Fruit fly (Drosophila melanogaster): ENCODE measurements around the gene TrxT.

Gene TrxT

DNA sequence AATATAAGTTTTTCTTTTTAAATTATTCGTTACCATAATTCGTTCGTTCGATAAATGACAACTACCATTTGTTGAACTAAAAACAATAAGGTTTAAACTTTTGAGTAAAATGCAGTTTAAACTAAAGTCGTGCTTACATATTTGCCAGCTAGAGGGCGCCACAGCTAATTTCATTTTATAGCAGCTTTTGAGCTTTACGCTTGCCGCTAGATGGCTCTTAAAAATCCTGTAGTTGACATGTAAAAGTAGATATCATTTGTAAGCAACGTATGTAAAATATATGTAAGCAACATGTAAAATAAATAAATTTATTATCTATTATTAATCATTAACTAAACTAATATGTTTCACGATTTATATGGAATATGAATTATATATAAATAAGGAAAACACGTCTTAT is 22.0 kb downstream of the TrxT start (continued):
- TF ChIP-seq pzg (GFP tag; optimal IDR thresholded peaks at IDR 0.05) (no peak), Med (GFP tag) (peak; percentile 46), stwl (tag; optimal IDR thresholded peaks at IDR 0.05) (peak; percentile 37), ap (GFP tag; IDR thresholded peaks at IDR 0.05) (no peak), knrl (GFP tag; IDR thresholded peaks at IDR 0.05; ENCODE audit: partially characterized antibody) (peak; percentile 33; the same call in 1 of the 3 replicates)

DNA sequence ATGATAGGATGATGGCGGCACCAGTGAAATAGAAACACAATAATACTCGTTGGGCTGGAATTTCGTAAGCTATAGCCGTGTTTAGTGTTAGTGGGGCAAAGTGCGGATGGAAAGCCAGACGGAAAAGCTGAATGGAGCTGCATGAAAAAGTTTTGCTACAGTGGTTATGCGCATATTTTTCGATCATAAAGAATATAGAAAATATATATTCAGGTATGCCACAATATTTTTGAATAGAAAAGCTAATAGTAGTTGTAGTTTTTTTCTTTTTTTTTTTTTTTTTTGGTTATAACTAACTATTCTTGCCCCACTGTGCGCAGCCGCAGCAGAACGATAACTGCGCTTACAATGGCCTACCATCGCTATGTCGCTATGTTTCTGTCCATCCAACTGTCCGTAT is 25.2 kb downstream of the TrxT start:
- peak; percentile 18; the same call in 1 of the 2 replicates for TF ChIP-seq CG10366 (GFP tag; IDR thresholded peaks at IDR 0.05)
- TF ChIP-seq Xrp1 (GFP tag; IDR thresholded peaks at IDR 0.05): 0 out of 2 replicates have a peak, but pooled peaks have one; percentile 12
- TF ChIP-seq vvl (GFP tag; IDR thresholded peaks at IDR 0.05): peak; percentile 46
- TF ChIP-seq Usf (GFP tag; optimal IDR thresholded peaks at IDR 0.05): no peak
- peak; percentile 17 for TF ChIP-seq CG4820 (GFP tag; optimal IDR thresholded peaks at IDR 0.05)
- TF ChIP-seq lmd (GFP tag; IDR thresholded peaks at IDR 0.05): 0 out of 2 replicates have a peak, but pooled peaks have one; percentile 16
- peak; percentile 3 for TF ChIP-seq Sox102F (GFP tag; optimal IDR thresholded peaks at IDR 0.05)
- no peak for TF ChIP-seq CG13123 (GFP tag; optimal IDR thresholded peaks at IDR 0.05)
- peak; percentile 15 for TF ChIP-seq grau (tag; optimal IDR thresholded peaks at IDR 0.05)
- peak; percentile 8 for TF ChIP-seq CG15269 (tag; optimal IDR thresholded peaks at IDR 0.05)
- TF ChIP-seq vfl (GFP tag; optimal IDR thresholded peaks at IDR 0.05): no peak
- peak; percentile 3 for TF ChIP-seq CG5245 (GFP tag; optimal IDR thresholded peaks at IDR 0.05)
- no peak for TF ChIP-seq CG1602 (GFP tag; optimal IDR thresholded peaks at IDR 0.05)
- no peak for TF ChIP-seq sc (optimal IDR thresholded peaks at IDR 0.05)
- no peak for TF ChIP-seq sc (GFP tag; optimal IDR thresholded peaks at IDR 0.05)
- no peak for TF ChIP-seq Meics (GFP tag; optimal IDR thresholded peaks at IDR 0.05)
- peak; percentile 14 for TF ChIP-seq Sox100B (GFP tag; optimal IDR thresholded peaks at IDR 0.05)
- TF ChIP-seq ind (GFP tag; optimal IDR thresholded peaks at IDR 0.05): peak; percentile 22
- peak; percentile 14 for TF ChIP-seq CG18599 (GFP tag; optimal IDR thresholded peaks at IDR 0.05)
- no peak for TF ChIP-seq CG13775 (GFP tag; optimal IDR thresholded peaks at IDR 0.05)
- no peak for TF ChIP-seq ap (GFP tag; IDR thresholded peaks at IDR 0.05)
- no peak for TF ChIP-seq BEAF-32 (GFP tag; optimal IDR thresholded peaks at IDR 0.05)
- TF ChIP-seq CG17359 (tag; optimal IDR thresholded peaks at IDR 0.05): peak; percentile 15
- TF ChIP-seq Med (GFP tag): peak; percentile 58
- TF ChIP-seq CG2120 (GFP tag; optimal IDR thresholded peaks at IDR 0.05): peak; percentile 35
- no peak for TF ChIP-seq CG9609 (GFP tag; optimal IDR thresholded peaks at IDR 0.05)
- TF ChIP-seq luna (GFP tag; optimal IDR thresholded peaks at IDR 0.05): no peak
- TF ChIP-seq vnd (GFP tag; IDR thresholded peaks at IDR 0.05; ENCODE audit: partially characterized antibody): no peak
- TF ChIP-seq tin (GFP tag; optimal IDR thresholded peaks at IDR 0.05): peak; percentile 28
- TF ChIP-seq hkb (optimal IDR thresholded peaks at IDR 0.05): no peak
- TF ChIP-seq hkb (GFP tag; IDR thresholded peaks at IDR 0.05): peak; percentile 48; the same call in 1 of the 2 replicates
- 0 out of 2 replicates have a peak, but pooled peaks have one; percentile 6 for TF ChIP-seq esg (GFP tag; conservative IDR thresholded peaks at IDR 0.05)
- TF ChIP-seq pan (optimal IDR thresholded peaks at IDR 0.05): no peak
- peak in 1 of 2 experiments; percentile 18 for TF ChIP-seq pan (GFP tag; optimal IDR thresholded peaks at IDR 0.05 in 1 of 2, IDR thresholded peaks at IDR 0.05 in 1 of 2)
- TF ChIP-seq ranshi (GFP tag; IDR thresholded peaks at IDR 0.05): peak; percentile 30; the same call in 1 of the 2 replicates
- 0 out of 2 replicates have a peak, but pooled peaks have one; percentile 18 for TF ChIP-seq wor (GFP tag; IDR thresholded peaks at IDR 0.05)
- peak; percentile 6 for TF ChIP-seq gem (tag; optimal IDR thresholded peaks at IDR 0.05)
- TF ChIP-seq CG14050 (GFP tag; IDR thresholded peaks at IDR 0.05): 0 out of 3 replicates have a peak, but pooled peaks have one; percentile 12
- peak; percentile 31 for TF ChIP-seq Fer1 (GFP tag; optimal IDR thresholded peaks at IDR 0.05)
- TF ChIP-seq CG18764 (GFP tag; optimal IDR thresholded peaks at IDR 0.05): no peak
- TF ChIP-seq ken (GFP tag; IDR thresholded peaks at IDR 0.05): no peak
- 0 out of 3 replicates have a peak, but pooled peaks have one; percentile 27 for TF ChIP-seq CG34422 (GFP tag; IDR thresholded peaks at IDR 0.05)
- peak; percentile 15 for TF ChIP-seq Ets65A (GFP tag)
- TF ChIP-seq CG4617 (GFP tag; optimal IDR thresholded peaks at IDR 0.05; ENCODE audit: borderline replicate concordance): no peak
- TF ChIP-seq Rfx (GFP tag; IDR thresholded peaks at IDR 0.05): no peak; the same call in 1 of the 2 replicates
- TF ChIP-seq CG4424 (GFP tag; optimal IDR thresholded peaks at IDR 0.05): peak; percentile 36
- TF ChIP-seq CG11695 (GFP tag; IDR thresholded peaks at IDR 0.05): peak; percentile 49; the same call in 1 of the 3 replicates

All from whole organism, embryonic.